Worm (Caenorhabditis elegans): ENCODE measurements around the gene ZK180.8.

DNA sequence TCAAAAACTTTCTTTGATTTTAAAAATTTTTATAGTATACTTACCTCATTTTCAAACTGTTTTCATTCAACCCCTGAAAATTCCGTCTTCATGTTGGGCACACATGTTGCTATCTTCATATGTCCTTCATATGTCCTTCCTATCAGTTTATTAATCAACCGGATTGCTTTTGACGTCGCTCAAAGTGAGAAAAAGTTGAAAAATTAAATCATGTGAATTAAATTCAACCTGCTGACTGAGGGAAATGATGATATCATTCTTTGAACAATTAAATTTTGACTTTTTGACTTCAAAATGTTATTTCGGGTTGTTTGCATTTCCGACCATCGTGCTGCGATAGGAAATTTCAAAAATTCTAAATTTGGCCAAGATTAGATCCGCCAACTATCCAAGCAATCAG is 27.0 kb downstream of the ZK180.8 start:
- TF ChIP-seq dao-5 (tag; optimal IDR thresholded peaks at IDR 0.05) (no peak), him-1 (tag; optimal IDR thresholded peaks at IDR 0.05) (no peak)

Data from whole organism, L4/young adult.